Fruit fly (Drosophila melanogaster) whole organism, embryonic: Measurements from ENCODE around the gene CG14034.

Experiments used
- ATbp ChIP-seq: fragments of 200-800 bp; sonication (Bioruptor generic); optimal IDR thresholded peaks from 2 replicates; lab custom pipeline; 2017; ENCODE audit warnings: missing biosample characterization, mild to moderate bottlenecking, missing genetic modification characterization, missing genetic modification reagents
- Bdp1 ChIP-seq: fragments of 200-800 bp; sonication (Bioruptor generic); optimal IDR thresholded peaks from 3 replicates; lab custom pipeline; 2016; ENCODE audit warnings: missing biosample characterization, missing genetic modification characterization
- Blimp-1 ChIP-seq: fragments of 200-800 bp; sonication (Bioruptor generic); optimal IDR thresholded peaks from 3 replicates; lab custom pipeline; 2018; ENCODE audit warnings: missing biosample characterization, missing genetic modification characterization, mild to moderate bottlenecking, moderate library complexity, missing genetic modification reagents
- CG10462 ChIP-seq: fragments of 200-800 bp; sonication (Bioruptor generic); optimal IDR thresholded peaks from 2 replicates; lab custom pipeline; 2016; ENCODE audit warnings: missing biosample characterization, missing genetic modification characterization
- CG10565 ChIP-seq: fragments of 200-800 bp; sonication (Bioruptor generic); optimal IDR thresholded peaks from 3 replicates; lab custom pipeline; 2016; ENCODE audit warnings: missing biosample characterization, mild to moderate bottlenecking, missing genetic modification characterization
- CG12071 ChIP-seq: fragments of 200-800 bp; sonication (Bioruptor generic); optimal IDR thresholded peaks from 3 replicates; lab custom pipeline; 2018; ENCODE audit warnings: missing biosample characterization, mild to moderate bottlenecking, missing genetic modification characterization
- CG1233 ChIP-seq: fragments of 200-800 bp; sonication (Bioruptor generic); optimal IDR thresholded peaks from 4 replicates; lab custom pipeline; 2018; ENCODE audit warnings: missing biosample characterization, mild to moderate bottlenecking, missing genetic modification characterization
- CG12659 ChIP-seq: fragments of 200-800 bp; sonication (Bioruptor generic); optimal IDR thresholded peaks from 3 replicates; lab custom pipeline; 2017; ENCODE audit warnings: mild to moderate bottlenecking, missing biosample characterization, missing genetic modification reagents, missing genetic modification characterization
- CG1529 ChIP-seq: fragments of 200-800 bp; sonication (Bioruptor generic); optimal IDR thresholded peaks from 3 replicates; lab custom pipeline; 2018; ENCODE audit warnings: missing biosample characterization, missing genetic modification characterization
- CG17912 ChIP-seq: fragments of 200-800 bp; sonication (Bioruptor generic); optimal IDR thresholded peaks from 2 replicates; lab custom pipeline; 2018; ENCODE audit warnings: missing biosample characterization, mild to moderate bottlenecking, missing genetic modification characterization
- CG18764 ChIP-seq: fragments of 200-800 bp; sonication (Bioruptor generic); optimal IDR thresholded peaks from 3 replicates; lab custom pipeline; 2016; ENCODE audit warnings: missing biosample characterization, missing genetic modification characterization
- CG30020 ChIP-seq: fragments of 200-800 bp; optimal IDR thresholded peaks from 2 replicates; lab custom pipeline; 2019; ENCODE audit warnings: missing biosample characterization, mild to moderate bottlenecking, missing genetic modification characterization, moderate library complexity
- CG3281 ChIP-seq: fragments of 200-800 bp; sonication (Bioruptor generic); optimal IDR thresholded peaks from 3 replicates; lab custom pipeline; 2017; ENCODE audit warnings: missing biosample characterization, mild to moderate bottlenecking, missing genetic modification characterization
- CG3995 ChIP-seq: fragments of 200-800 bp; sonication (Bioruptor generic); optimal IDR thresholded peaks from 3 replicates; lab custom pipeline; 2016; ENCODE audit warnings: missing biosample characterization, missing genetic modification characterization
- CG4424 ChIP-seq: fragments of 200-800 bp; sonication (Bioruptor generic); optimal IDR thresholded peaks from 3 replicates; lab custom pipeline; 2016; ENCODE audit warnings: missing biosample characterization, missing genetic modification characterization
- CG6272 ChIP-seq: fragments of 200-800 bp; sonication (Bioruptor generic); IDR thresholded peaks from 2 replicates; pipeline ENCODE4 v1.3.6; 2022; ENCODE audit warnings: missing biosample characterization, missing genetic modification characterization
- CG6689 ChIP-seq: fragments of 200-800 bp; sonication (Bioruptor generic); IDR thresholded peaks from 2 replicates; pipeline ENCODE4 v1.3.6; 2022; ENCODE audit warnings: missing biosample characterization, missing genetic modification characterization
- Dad ChIP-seq: fragments of 200-800 bp; sonication (Bioruptor generic); optimal IDR thresholded peaks from 3 replicates; lab custom pipeline; 2016; ENCODE audit warnings: missing biosample characterization, missing genetic modification characterization
- Doc3 ChIP-seq: fragments of 200-800 bp; sonication (Bioruptor generic); IDR thresholded peaks from 3 replicates; pipeline ENCODE4 v1.3.6; 2022; ENCODE audit warnings: missing biosample characterization, missing genetic modification characterization; ENCODE audit not compliant: partially characterized antibody
- E2f1 ChIP-seq: fragments of 200-800 bp; sonication (Bioruptor generic); IDR thresholded peaks from 2 replicates; pipeline ENCODE4 v1.3.6; 2022; ENCODE audit warnings: missing biosample characterization, missing genetic modification characterization
- Fer2 ChIP-seq: fragments of 200-800 bp; sonication (Bioruptor generic); optimal IDR thresholded peaks from 2 replicates; lab custom pipeline; 2018; ENCODE audit warnings: missing biosample characterization, mild to moderate bottlenecking, missing genetic modification characterization, moderate library complexity
- Gug ChIP-seq: fragments of 200-800 bp; sonication (Bioruptor generic); IDR thresholded peaks from 4 replicates; pipeline ENCODE4 v1.3.6; 2022; ENCODE audit warnings: missing biosample characterization, missing genetic modification characterization
- Lim3 ChIP-seq: fragments of 200-800 bp; sonication (Bioruptor generic); IDR thresholded peaks from 2 replicates; pipeline ENCODE4 v1.3.6; 2022; ENCODE audit warnings: missing biosample characterization, missing genetic modification characterization
- MBD-R2 ChIP-seq: fragments of 200-800 bp; sonication (Bioruptor generic); IDR thresholded peaks from 2 replicates; pipeline ENCODE4 v1.3.6; 2022; ENCODE audit warnings: missing biosample characterization, missing genetic modification characterization
- Mes4 ChIP-seq: fragments of 200-800 bp; sonication (Bioruptor generic); optimal IDR thresholded peaks from 2 replicates; lab custom pipeline; 2016; ENCODE audit warnings: missing biosample characterization, missing genetic modification characterization
- Ssrp ChIP-seq: fragments of 200-800 bp; sonication (Bioruptor generic); optimal IDR thresholded peaks from 2 replicates; lab custom pipeline; 2018; ENCODE audit warnings: missing biosample characterization, mild to moderate bottlenecking, missing genetic modification characterization, moderate library complexity
- ab ChIP-seq: fragments of 200-800 bp; sonication (Bioruptor generic); optimal IDR thresholded peaks from 2 replicates; lab custom pipeline; 2016; ENCODE audit warnings: missing biosample characterization, missing genetic modification characterization
- ash1 ChIP-seq: fragments of 200-800 bp; sonication (Bioruptor generic); optimal IDR thresholded peaks from 2 replicates; lab custom pipeline; 2018; ENCODE audit warnings: missing biosample characterization, mild to moderate bottlenecking, missing genetic modification characterization
- bbx ChIP-seq: fragments of 200-800 bp; sonication (Bioruptor generic); IDR thresholded peaks from 2 replicates; pipeline ENCODE4 v1.3.6; 2022; ENCODE audit warnings: missing biosample characterization, missing genetic modification characterization; ENCODE audit not compliant: partially characterized antibody
- bigmax ChIP-seq: fragments of 200-800 bp; sonication (Bioruptor generic); optimal IDR thresholded peaks from 2 replicates; lab custom pipeline; 2018; ENCODE audit warnings: missing biosample characterization, mild to moderate bottlenecking, missing genetic modification characterization
- cato ChIP-seq: fragments of 200-800 bp; sonication (Bioruptor generic); optimal IDR thresholded peaks from 2 replicates; lab custom pipeline; 2016; ENCODE audit warnings: missing biosample characterization, missing genetic modification characterization, borderline replicate concordance
- ci ChIP-seq: fragments of 200-800 bp; sonication (Bioruptor generic); IDR thresholded peaks from 3 replicates; pipeline ENCODE4 v1.3.6; 2022; ENCODE audit warnings: missing biosample characterization, missing genetic modification characterization
- dm ChIP-seq: fragments of 200-800 bp; sonication (Bioruptor generic); optimal IDR thresholded peaks from 3 replicates; lab custom pipeline; 2016; ENCODE audit warnings: missing biosample characterization, missing genetic modification characterization
- dpn ChIP-seq, 2 experiments: fragments of 200-800 bp; sonication (Bioruptor generic); optimal IDR thresholded peaks; 3 replicates each; lab custom pipeline; 2016; ENCODE audit warnings: missing biosample characterization in 2 of 2, missing genetic modification characterization in 2 of 2
- fd3F ChIP-seq: fragments of 200-800 bp; sonication (Bioruptor generic); optimal IDR thresholded peaks from 2 replicates; lab custom pipeline; 2018; ENCODE audit warnings: missing biosample characterization, mild to moderate bottlenecking, missing genetic modification characterization, moderate library complexity
- gem ChIP-seq: fragments of 200-800 bp; sonication (Bioruptor generic); optimal IDR thresholded peaks from 2 replicates; lab custom pipeline; 2019; ENCODE audit warnings: missing biosample characterization, mild to moderate bottlenecking, missing genetic modification characterization, moderate library complexity
- grau ChIP-seq: fragments of 200-800 bp; optimal IDR thresholded peaks from 3 replicates; lab custom pipeline; 2019; ENCODE audit warnings: missing biosample characterization, mild to moderate bottlenecking, missing genetic modification characterization, moderate library complexity
- gsb ChIP-seq: fragments of 200-800 bp; sonication (Bioruptor generic); IDR thresholded peaks from 2 replicates; pipeline ENCODE4 v1.3.6; 2022; ENCODE audit warnings: missing biosample characterization, missing genetic modification characterization
- her ChIP-seq: fragments of 200-800 bp; sonication (Bioruptor generic); optimal IDR thresholded peaks from 2 replicates; lab custom pipeline; 2016; ENCODE audit warnings: missing biosample characterization, missing genetic modification characterization
- kah ChIP-seq: fragments of 200-800 bp; sonication (Bioruptor generic); optimal IDR thresholded peaks from 2 replicates; lab custom pipeline; 2018; ENCODE audit warnings: missing biosample characterization, mild to moderate bottlenecking, missing genetic modification characterization
- lbe ChIP-seq: fragments of 200-800 bp; sonication (Bioruptor generic); optimal IDR thresholded peaks from 2 replicates; lab custom pipeline; 2016; ENCODE audit warnings: missing biosample characterization, mild to moderate bottlenecking, missing genetic modification characterization
- odd ChIP-seq: fragments of 200-800 bp; sonication (Bioruptor generic); optimal IDR thresholded peaks from 2 replicates; lab custom pipeline; 2017; ENCODE audit warnings: missing biosample characterization, mild to moderate bottlenecking, missing genetic modification characterization
- peb ChIP-seq: fragments of 200-800 bp; sonication (Bioruptor generic); IDR thresholded peaks from 2 replicates; pipeline ENCODE4 v1.3.6; 2022; ENCODE audit warnings: missing biosample characterization, missing genetic modification characterization
- sc ChIP-seq, 3 experiments: fragments of >200 bp in 2 of 3; fragments of 200-800 bp in 1 of 3; sonication (Bioruptor generic) in 1 of 3; optimal IDR thresholded peaks; 2 replicates in 2 of 3; 3 replicates in 1 of 3; lab custom pipeline; 2017; ENCODE audit warnings: mild to moderate bottlenecking in 1 of 3, missing biosample characterization in 1 of 3, missing genetic modification characterization in 1 of 3, missing genetic modification reagents in 1 of 3
- sisA ChIP-seq: fragments of 200-800 bp; sonication (Bioruptor generic); IDR thresholded peaks from 2 replicates; pipeline ENCODE4 v1.3.6; 2022; ENCODE audit warnings: missing biosample characterization, missing genetic modification characterization
- slou ChIP-seq: fragments of 200-800 bp; sonication (Bioruptor generic); optimal IDR thresholded peaks from 3 replicates; lab custom pipeline; 2016; ENCODE audit warnings: missing biosample characterization, missing genetic modification characterization
- slp2 ChIP-seq: fragments of 200-800 bp; sonication (Bioruptor generic); optimal IDR thresholded peaks from 2 replicates; lab custom pipeline; 2016; ENCODE audit warnings: missing biosample characterization, missing genetic modification characterization
- stwl ChIP-seq: fragments of 200-800 bp; sonication (Bioruptor generic); optimal IDR thresholded peaks from 3 replicates; lab custom pipeline; 2018; ENCODE audit warnings: missing biosample characterization, mild to moderate bottlenecking, missing genetic modification characterization, moderate library complexity
- tin ChIP-seq: fragments of 200-800 bp; sonication (Bioruptor generic); optimal IDR thresholded peaks from 3 replicates; lab custom pipeline; 2016; ENCODE audit warnings: missing biosample characterization, missing genetic modification characterization

CG14034 gene

dm6 chr2L:5256036-5256846 lies 39.9 kb upstream of the CG14034 start (continued):
- TF ChIP-seq dpn (GFP tag; optimal IDR thresholded peaks at IDR 0.05; lab: Kevin White, UChicago) (peak; percentile 15 to 21), odd (GFP tag; lab: Kevin White, UChicago) (peak; percentile 25), CG3995 (GFP tag; lab: Kevin White, UChicago) (no peak), sc (optimal IDR thresholded peaks at IDR 0.05; lab: Kevin White, UChicago) (no peak), sc (GFP tag; optimal IDR thresholded peaks at IDR 0.05; lab: Kevin White, UChicago) (peak; percentile 60), CG10565 (no peak), CG1233 (GFP tag; lab: Kevin White, UChicago) (peak; percentile 54), bigmax (no peak), CG30020 (peak; percentile 14), Blimp-1 (GFP tag; lab: Kevin White, UChicago) (peak; percentile 40), dm (GFP tag; lab: Kevin White, UChicago) (no peak), sisA (GFP tag; lab: Robert Waterston, UW) (0 out of 2 replicates have a peak, but pooled peaks have one; percentile 25), CG4424 (GFP tag; lab: Kevin White, UChicago) (peak; percentile 39), Bdp1 (GFP tag; lab: Kevin White, UChicago) (peak; percentile 36), CG1529 (GFP tag; lab: Kevin White, UChicago) (peak; percentile 49), ATbp (GFP tag; lab: Kevin White, UChicago) (peak; percentile 57), her (GFP tag; lab: Kevin White, UChicago) (no peak), slp2 (GFP tag; lab: Kevin White, UChicago) (peak; percentile 3), CG10462 (GFP tag; lab: Kevin White, UChicago) (peak; percentile 14), lbe (peak; percentile 85), peb (peak; percentile 46; the same call in 1 of the 2 replicates), E2f1 (GFP tag; lab: Robert Waterston, UW) (no peak; the same call in 1 of the 2 replicates), bbx (GFP tag; lab: Robert Waterston, UW) (no peak), Fer2 (no peak), ab (GFP tag; lab: Kevin White, UChicago) (peak; percentile 9), CG12071 (GFP tag; lab: Kevin White, UChicago) (no peak), gsb (GFP tag; lab: Robert Waterston, UW) (no peak), grau (tag; lab: Kevin White, UChicago) (peak; percentile 17), cato (GFP tag; lab: Kevin White, UChicago) (peak; percentile 8), ash1 (GFP tag; lab: Kevin White, UChicago) (no peak), tin (GFP tag; lab: Kevin White, UChicago) (no peak), slou (GFP tag; lab: Kevin White, UChicago) (no peak), gem (tag; lab: Kevin White, UChicago) (peak; percentile 55), Doc3 (GFP tag; lab: Robert Waterston, UW) (no peak), ci (GFP tag; lab: Robert Waterston, UW) (peak; percentile 33; the same call in 2 of the 3 replicates), kah (GFP tag; lab: Kevin White, UChicago) (no peak), CG18764 (GFP tag; lab: Kevin White, UChicago) (peak; percentile 56), CG6689 (peak; percentile 33), CG17912 (GFP tag; lab: Kevin White, UChicago) (no peak), CG6272 (GFP tag; lab: Robert Waterston, UW) (no peak), Gug (GFP tag; lab: Robert Waterston, UW) (peak; percentile 15; the same call in 1 of the 4 replicates), Lim3 (GFP tag; lab: Robert Waterston, UW) (no peak; the same call in 1 of the 2 replicates), Dad (GFP tag; lab: Kevin White, UChicago) (no peak), MBD-R2 (no peak), Mes4 (peak; percentile 57), CG12659 (GFP tag; lab: Kevin White, UChicago) (peak; percentile 17), CG3281 (GFP tag; lab: Kevin White, UChicago) (no peak), fd3F (no peak), Ssrp (tag; lab: Kevin White, UChicago) (peak; percentile 27), stwl (tag; lab: Kevin White, UChicago) (peak; percentile 25)
